Fruit fly (Drosophila melanogaster) Kc167 (cell line): ENCODE measurements around the gene CG10055.

Experiments
- Myc ChIP-seq: fragments of >200 bp; optimal IDR thresholded peaks from 2 replicates; lab custom pipeline; 2017; ENCODE audit warnings: missing external identifiers
- Sin3A ChIP-seq: fragments of >200 bp; optimal IDR thresholded peaks from 2 replicates; lab custom pipeline; 2018; ENCODE audit warnings: missing external identifiers
- h ChIP-seq: fragments of >200 bp; optimal IDR thresholded peaks from 3 replicates; lab custom pipeline; 2018; ENCODE audit warnings: missing external identifiers
- insv ChIP-seq: fragments of >200 bp; optimal IDR thresholded peaks from 3 replicates; lab custom pipeline; 2018; ENCODE audit warnings: missing external identifiers
- psq ChIP-seq: fragments of >200 bp; optimal IDR thresholded peaks from 2 replicates; lab custom pipeline; 2017; ENCODE audit warnings: missing external identifiers
- ttk ChIP-seq: sonication (Bioruptor generic); optimal IDR thresholded peaks from 2 replicates; lab custom pipeline; 2017; ENCODE audit warnings: missing external identifiers

CG10055 gene

dm6 chr3R:7171384-7172099, 14.9 kb downstream of the CG10055 start:
- no peak for TF ChIP-seq Sin3A
- no peak for TF ChIP-seq Myc
- no peak for TF ChIP-seq h (lab: Kevin White, UChicago)
- TF ChIP-seq insv (lab: Kevin White, UChicago) = no peak
- no peak for TF ChIP-seq psq (lab: Kevin White, UChicago)
- no peak for TF ChIP-seq ttk (lab: Kevin White, UChicago)

DNA sequence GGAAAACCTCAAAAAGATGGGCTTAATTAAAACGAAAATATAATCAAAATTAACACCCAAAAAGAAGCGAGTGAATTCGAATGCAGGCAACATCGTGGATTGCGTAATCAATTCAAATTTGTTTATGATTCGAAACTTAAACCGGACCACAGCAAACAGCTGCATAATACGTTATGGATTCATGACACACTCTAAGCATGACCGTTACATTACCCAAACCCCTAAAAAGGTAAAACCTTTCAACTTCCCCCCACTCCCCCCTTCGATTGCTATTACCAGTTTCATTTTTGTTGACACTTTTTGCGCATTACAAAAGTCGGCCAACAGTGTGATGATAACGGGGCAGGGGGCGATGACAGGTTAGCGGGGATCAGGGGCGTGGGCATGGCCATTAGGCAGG, 16.5 kb downstream of the CG10055 start:
- TF ChIP-seq h (lab: Kevin White, UChicago) (no peak), Sin3A (no peak), ttk (lab: Kevin White, UChicago) (no peak), psq (lab: Kevin White, UChicago) (no peak)

- TF ChIP-seq Sin3A (no peak), Myc (no peak), h (lab: Kevin White, UChicago) (no peak), insv (lab: Kevin White, UChicago) (no peak), psq (lab: Kevin White, UChicago) (no peak), ttk (lab: Kevin White, UChicago) (no peak)
These were observed 23.9 kb downstream of the CG10055 start, which contains the start of gene sas for dm6 chr3R:7162356-7163289. Gene sas, plus strand, starts transcription at chr3R:7162808.

DNA sequence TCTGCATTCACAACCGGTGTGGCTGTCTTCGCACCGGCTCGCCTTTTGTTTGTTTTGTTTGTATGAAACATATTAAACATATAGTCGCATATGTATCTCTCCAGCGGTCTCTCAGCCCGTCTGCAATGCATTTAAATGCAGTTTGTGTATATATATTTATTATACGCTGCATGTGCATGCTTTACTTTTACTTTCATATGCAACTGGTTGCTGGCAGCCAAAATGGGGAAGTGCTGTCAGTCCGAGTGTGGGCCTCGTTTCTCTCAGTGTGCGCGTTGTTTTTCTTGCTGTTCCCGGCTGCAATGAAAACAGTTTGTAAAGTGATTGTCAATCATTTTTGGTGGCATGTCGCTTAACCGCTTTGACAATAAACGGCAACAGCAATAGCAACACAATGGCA, 26.9 kb downstream of the CG10055 start:
- TF ChIP-seq Myc (no peak), insv (lab: Kevin White, UChicago) (no peak), Sin3A (no peak), ttk (lab: Kevin White, UChicago) (no peak), psq (lab: Kevin White, UChicago) (no peak)

- TF ChIP-seq ttk (lab: Kevin White, UChicago) (no peak), psq (lab: Kevin White, UChicago) (no peak), Sin3A (no peak), Myc (no peak), h (lab: Kevin White, UChicago) (no peak), insv (lab: Kevin White, UChicago) (no peak)
These were observed 29.4 kb downstream of the CG10055 start for dm6 chr3R:7157102-7157501.

dm6 chr3R:7154586-7155357, 31.7 kb downstream of the CG10055 start, which contains the start of gene MAGE:
Gene MAGE, minus strand, starts transcription at chr3R:7155180.
- TF ChIP-seq Myc (no peak), ttk (lab: Kevin White, UChicago) (no peak), h (lab: Kevin White, UChicago) (no peak), psq (lab: Kevin White, UChicago) (no peak), insv (lab: Kevin White, UChicago) (no peak), Sin3A (no peak)

DNA sequence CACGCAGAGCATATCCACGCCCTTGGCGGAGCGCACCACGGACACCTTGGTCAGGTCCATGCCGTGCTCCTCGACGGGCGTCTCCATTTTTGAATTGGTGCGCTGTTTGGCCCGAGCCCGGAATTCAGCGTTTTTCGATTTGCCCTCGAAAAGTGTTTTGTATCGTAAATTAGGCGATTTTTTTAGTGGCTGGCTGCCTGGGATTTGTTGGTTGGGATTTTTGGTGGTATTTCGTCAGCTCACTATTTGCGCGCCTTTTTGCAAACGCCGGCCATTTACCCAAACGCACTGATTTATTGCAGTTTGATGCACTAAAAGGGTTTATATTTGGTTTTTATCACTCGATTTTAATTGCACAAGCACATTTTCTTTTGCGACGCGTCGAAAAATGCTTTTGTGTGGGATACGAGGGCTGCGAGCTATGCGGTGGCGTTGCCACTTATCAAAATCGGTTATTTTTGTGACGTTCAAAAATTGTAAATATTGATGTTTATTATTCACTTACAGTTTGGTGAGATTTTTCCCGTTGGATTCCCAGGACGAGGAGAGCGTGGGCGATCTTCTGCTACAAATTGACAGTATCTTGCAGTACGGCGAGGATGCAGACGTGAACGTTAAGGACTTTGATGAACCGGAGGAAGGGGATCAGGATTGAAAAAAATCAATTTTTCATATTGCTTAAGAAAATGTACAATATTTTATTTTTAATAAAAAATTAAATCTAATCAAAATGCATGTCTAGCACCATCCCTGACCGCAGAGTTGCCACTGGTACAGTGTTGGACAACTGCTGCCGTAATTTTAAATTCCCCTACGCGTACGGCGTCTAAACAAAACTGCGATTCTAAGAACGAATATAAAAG, 35.7 kb downstream of the CG10055 start, which contains the start of the genes gfzf and Sas-4:
TSS of gene gfzf (minus strand) at position 425 of the 863 bp plus-strand sequence.
TSS of gene Sas-4 (plus strand) at position 824 of the 863 bp plus-strand sequence.
- TF ChIP-seq h (lab: Kevin White, UChicago) = no peak
- TF ChIP-seq ttk (lab: Kevin White, UChicago) = no peak
- TF ChIP-seq Sin3A = no peak
- no peak for TF ChIP-seq Myc
- TF ChIP-seq psq (lab: Kevin White, UChicago) = no peak
- no peak for TF ChIP-seq insv (lab: Kevin White, UChicago)

DNA sequence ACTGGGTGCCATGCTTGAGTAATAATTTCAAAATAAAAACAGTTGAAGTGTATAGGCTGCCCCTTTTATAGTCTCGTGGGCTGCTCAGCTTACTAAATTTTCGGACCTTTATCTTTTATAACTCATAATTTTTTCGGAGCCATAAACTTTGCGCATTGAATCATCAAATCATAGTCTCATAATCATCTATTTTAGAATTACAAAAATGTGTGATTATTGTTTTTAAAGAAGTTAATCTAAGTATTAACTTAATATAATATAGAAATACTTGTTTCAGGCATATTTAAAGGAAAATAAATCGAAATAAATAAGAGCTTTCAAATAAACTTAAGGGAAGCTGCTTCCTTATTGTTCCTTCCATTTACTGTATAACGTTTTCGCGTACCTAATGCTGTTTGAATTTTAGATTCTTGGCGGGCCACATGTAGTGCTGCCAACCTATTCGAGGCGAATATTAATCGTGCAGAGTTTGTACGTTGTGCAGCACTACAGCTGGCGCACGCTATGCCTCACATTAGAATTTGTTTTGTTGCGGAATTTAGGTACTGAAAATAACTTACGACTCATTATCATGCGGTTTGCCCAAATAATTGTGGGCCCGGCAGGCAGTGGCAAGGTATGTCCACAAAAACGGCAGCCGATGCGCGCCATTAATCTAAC, 42.1 kb downstream of the CG10055 start, which contains the start of the genes CG14610 and CG2656:
TSS of gene CG14610 (minus strand) at position 51 of the 660 bp plus-strand sequence.
TSS of gene CG2656 (plus strand) at position 480 of the 660 bp plus-strand sequence.
- no peak for TF ChIP-seq h (lab: Kevin White, UChicago)
- no peak for TF ChIP-seq Myc
- TF ChIP-seq psq (lab: Kevin White, UChicago) = no peak
- TF ChIP-seq insv (lab: Kevin White, UChicago) = no peak
- no peak for TF ChIP-seq ttk (lab: Kevin White, UChicago)
- TF ChIP-seq Sin3A = no peak

DNA sequence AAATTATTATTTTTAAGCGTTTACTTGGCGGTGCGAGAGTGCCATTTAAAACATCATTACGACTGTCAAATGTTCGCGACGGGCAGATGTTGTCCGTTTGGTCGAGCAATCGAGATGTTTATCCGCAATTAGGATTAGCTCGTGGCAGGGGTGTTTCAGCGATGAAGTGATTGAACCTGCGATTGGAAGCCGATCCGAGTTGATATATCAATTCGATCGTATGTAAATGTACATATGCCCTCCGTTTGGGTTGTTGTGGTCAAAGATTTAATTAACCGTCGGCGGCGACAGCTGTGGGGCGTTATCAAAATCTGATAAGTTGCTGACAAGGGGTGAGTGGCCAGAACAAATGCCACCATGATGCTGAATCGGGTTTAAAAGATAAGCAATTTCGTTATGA, 43.9 kb downstream of the CG10055 start:
- TF ChIP-seq Myc (no peak), insv (lab: Kevin White, UChicago) (no peak), psq (lab: Kevin White, UChicago) (no peak), ttk (lab: Kevin White, UChicago) (no peak), h (lab: Kevin White, UChicago) (no peak), Sin3A (no peak)
